Worm (Caenorhabditis elegans) whole organism, L2 larva: ENCODE results near the gene lury-1.

ENCODE experiments used
- C34F6.9 ChIP-seq: fragments of 150-350 bp; optimal IDR thresholded peaks from 2 replicates; lab custom pipeline; 2014; ENCODE audit warnings: missing biosample characterization, missing genetic modification characterization
- Y55F3AM.14 ChIP-seq: fragments of 200-800 bp; sonication (Bioruptor generic); optimal IDR thresholded peaks from 2 replicates; lab custom pipeline; 2018; ENCODE audit warnings: mild to moderate bottlenecking, missing genetic modification characterization, missing compliant biosample characterization
- ZK546.5 ChIP-seq: sonication (generic microtip); optimal IDR thresholded peaks from 2 replicates; lab custom pipeline; 2017; ENCODE audit warnings: missing biosample characterization, missing genetic modification characterization
- alr-1 ChIP-seq: fragments of 150-350 bp; optimal IDR thresholded peaks from 2 replicates; lab custom pipeline; 2014; ENCODE audit warnings: missing biosample characterization, missing genetic modification characterization
- aly-2 ChIP-seq: fragments of 150-350 bp; optimal IDR thresholded peaks from 2 replicates; lab custom pipeline; 2014; ENCODE audit warnings: missing biosample characterization, missing genetic modification characterization
- ama-1 ChIP-seq: fragments of 150-350 bp; optimal IDR thresholded peaks from 2 replicates; lab custom pipeline; 2018; ENCODE audit warnings: inconsistent platforms
- blmp-1 ChIP-seq: sonication (generic microtip); optimal IDR thresholded peaks from 2 replicates; lab custom pipeline; 2017; ENCODE audit warnings: missing genetic modification characterization, mild to moderate bottlenecking, missing compliant biosample characterization, antibody characterized with exemption, moderate library complexity; ENCODE audit not compliant: insufficient read depth
- ceh-16 ChIP-seq: fragments of 150-350 bp; optimal IDR thresholded peaks from 2 replicates; lab custom pipeline; 2014; ENCODE audit warnings: missing biosample characterization, missing genetic modification characterization
- dmd-4 ChIP-seq: sonication (generic microtip); optimal IDR thresholded peaks from 2 replicates; lab custom pipeline; 2017; ENCODE audit warnings: missing biosample characterization, missing genetic modification characterization
- elt-1 ChIP-seq: fragments of 150-350 bp; optimal IDR thresholded peaks from 2 replicates; lab custom pipeline; 2014; ENCODE audit warnings: missing biosample characterization, missing genetic modification characterization
- elt-3 ChIP-seq: sonication (generic microtip); optimal IDR thresholded peaks from 2 replicates; lab custom pipeline; 2017; ENCODE audit warnings: missing biosample characterization, missing genetic modification characterization
- lin-11 ChIP-seq: fragments of 150-350 bp; sonication (generic microtip); optimal IDR thresholded peaks from 2 replicates; lab custom pipeline; 2014; ENCODE audit warnings: missing biosample characterization, missing genetic modification characterization, inconsistent platforms, mixed read lengths
- lin-13 ChIP-seq: fragments of 150-350 bp; optimal IDR thresholded peaks from 2 replicates; lab custom pipeline; 2014; ENCODE audit warnings: missing biosample characterization, missing genetic modification reagents, missing genetic modification characterization
- lin-39 ChIP-seq: fragments of 150-350 bp; optimal IDR thresholded peaks from 2 replicates; lab custom pipeline; 2014; ENCODE audit warnings: missing biosample characterization, missing genetic modification reagents, missing genetic modification characterization
- lsy-2 ChIP-seq, 2 experiments: fragments of 150-350 bp in 1 of 2; sonication (generic microtip) in 1 of 2; optimal IDR thresholded peaks; 2 replicates each; lab custom pipeline; 2014 to 2017; ENCODE audit warnings: missing biosample characterization in 2 of 2, missing genetic modification characterization in 2 of 2
- mab-5 ChIP-seq: fragments of 150-350 bp; optimal IDR thresholded peaks from 2 replicates; lab custom pipeline; 2014; ENCODE audit warnings: missing biosample characterization, missing genetic modification characterization
- mbf-1 ChIP-seq: sonication (generic microtip); optimal IDR thresholded peaks from 2 replicates; lab custom pipeline; 2017; ENCODE audit warnings: missing biosample characterization, missing genetic modification characterization
- mdl-1 ChIP-seq, 2 experiments: fragments of 150-350 bp in 1 of 2; sonication (generic microtip) in 1 of 2; optimal IDR thresholded peaks; 2 replicates each; lab custom pipeline; 2017; ENCODE audit warnings: missing biosample characterization in 2 of 2, missing genetic modification characterization in 2 of 2
- nhr-10 ChIP-seq: sonication (generic microtip); optimal IDR thresholded peaks from 2 replicates; lab custom pipeline; 2017; ENCODE audit warnings: missing biosample characterization, missing genetic modification characterization
- nhr-12 ChIP-seq: fragments of 150-350 bp; optimal IDR thresholded peaks from 2 replicates; lab custom pipeline; 2014; ENCODE audit warnings: missing biosample characterization, missing genetic modification characterization
- nhr-129 ChIP-seq: fragments of 150-350 bp; optimal IDR thresholded peaks from 2 replicates; lab custom pipeline; 2014; ENCODE audit warnings: missing biosample characterization, missing genetic modification characterization
- nhr-21 ChIP-seq: fragments of 150-350 bp; optimal IDR thresholded peaks from 2 replicates; lab custom pipeline; 2014; ENCODE audit warnings: missing biosample characterization, missing genetic modification characterization
- nhr-23 ChIP-seq: fragments of 150-350 bp; optimal IDR thresholded peaks from 2 replicates; lab custom pipeline; 2014; ENCODE audit warnings: missing biosample characterization, missing genetic modification reagents, missing genetic modification characterization
- nhr-237 ChIP-seq: fragments of 150-350 bp; optimal IDR thresholded peaks from 2 replicates; lab custom pipeline; 2014; ENCODE audit warnings: missing biosample characterization, missing genetic modification characterization
- nhr-25 ChIP-seq: fragments of 150-350 bp; sonication (generic microtip); optimal IDR thresholded peaks from 3 replicates; lab custom pipeline; 2014; ENCODE audit warnings: missing biosample characterization, missing genetic modification characterization
- nhr-77 ChIP-seq: fragments of 150-350 bp; optimal IDR thresholded peaks from 2 replicates; lab custom pipeline; 2014; ENCODE audit warnings: missing biosample characterization, missing genetic modification characterization
- peb-1 ChIP-seq: fragments of 150-350 bp; optimal IDR thresholded peaks from 2 replicates; lab custom pipeline; 2014; ENCODE audit warnings: missing biosample characterization, missing genetic modification characterization
- skn-1 ChIP-seq: sonication (generic microtip); optimal IDR thresholded peaks from 2 replicates; lab custom pipeline; 2017; ENCODE audit warnings: missing biosample characterization, missing genetic modification characterization
- sma-3 ChIP-seq: sonication (generic microtip); optimal IDR thresholded peaks from 2 replicates; lab custom pipeline; 2016; ENCODE audit warnings: missing genetic modification reagents, missing genetic modification characterization, missing compliant biosample characterization
- sma-9 ChIP-seq, 2 experiments: fragments of 150-350 bp in 1 of 2; sonication (generic microtip) in 1 of 2; optimal IDR thresholded peaks; 2 replicates each; lab custom pipeline; 2014 to 2016; ENCODE audit warnings: missing genetic modification characterization in 2 of 2, mild to moderate bottlenecking in 1 of 2, missing biosample characterization in 1 of 2, missing compliant biosample characterization in 1 of 2, missing genetic modification reagents in 1 of 2, moderate library complexity in 1 of 2
- snpc-4 ChIP-seq: fragments of 150-350 bp; optimal IDR thresholded peaks from 2 replicates; lab custom pipeline; 2014; ENCODE audit warnings: missing biosample characterization, missing genetic modification characterization
- unc-39 ChIP-seq: fragments of 150-350 bp; optimal IDR thresholded peaks from 2 replicates; lab custom pipeline; 2014; ENCODE audit warnings: missing biosample characterization, missing genetic modification characterization
- unc-55 ChIP-seq: fragments of 150-350 bp; sonication (generic microtip); optimal IDR thresholded peaks from 3 replicates; lab custom pipeline; 2014; ENCODE audit warnings: missing biosample characterization, missing genetic modification reagents, missing genetic modification characterization
- zag-1 ChIP-seq: fragments of 150-350 bp; optimal IDR thresholded peaks from 2 replicates; lab custom pipeline; 2014; ENCODE audit warnings: missing biosample characterization, missing genetic modification characterization
- ztf-1 ChIP-seq: fragments of 200-800 bp; sonication (Bioruptor generic); conservative IDR thresholded peaks from 2 replicates; pipeline ENCODE4 v1.3.6; 2022; ENCODE audit warnings: missing genetic modification characterization, missing compliant biosample characterization
- ztf-11 ChIP-seq: sonication (generic microtip); optimal IDR thresholded peaks from 2 replicates; lab custom pipeline; 2017; ENCODE audit warnings: missing biosample characterization, missing genetic modification characterization
- ztf-4 ChIP-seq: fragments of 150-350 bp; optimal IDR thresholded peaks from 2 replicates; lab custom pipeline; 2014; ENCODE audit warnings: missing biosample characterization, missing genetic modification characterization

lury-1 gene

ce11 chrIII:12155759-12156158 lies 30.5 kb upstream of the lury-1 start:
- TF ChIP-seq mdl-1 (tag; optimal IDR thresholded peaks at IDR 0.05; lab: Kevin White, UChicago), result no peak
- TF ChIP-seq mab-5 (tag; lab: Kevin White, UChicago), result no peak
- TF ChIP-seq ama-1 (lab: Kevin White, UChicago), result no peak
- TF ChIP-seq sma-3 (GFP tag; lab: Kevin White, UChicago), result no peak
- TF ChIP-seq lsy-2 (tag; optimal IDR thresholded peaks at IDR 0.05; lab: Kevin White, UChicago), result no peak
- TF ChIP-seq nhr-10 (tag; lab: Kevin White, UChicago), result no peak
- TF ChIP-seq peb-1 (tag; lab: Kevin White, UChicago), result no peak
- TF ChIP-seq blmp-1, result no peak
- no peak for TF ChIP-seq nhr-237 (tag; lab: Kevin White, UChicago)
- TF ChIP-seq ztf-4 (tag; lab: Kevin White, UChicago), result no peak
- TF ChIP-seq Y55F3AM.14 (GFP tag; lab: Kevin White, UChicago), result no peak
- TF ChIP-seq snpc-4 (tag; lab: Kevin White, UChicago), result no peak
- no peak for TF ChIP-seq unc-39 (tag; lab: Kevin White, UChicago)
- TF ChIP-seq mbf-1 (tag; lab: Kevin White, UChicago), result no peak
- TF ChIP-seq ztf-1 (GFP tag; lab: Robert Waterston, UW), result no peak
- no peak for TF ChIP-seq lin-11 (tag; lab: Kevin White, UChicago)
- TF ChIP-seq ZK546.5, result no peak
- TF ChIP-seq nhr-129 (tag; lab: Kevin White, UChicago), result no peak
- no peak for TF ChIP-seq alr-1 (tag; lab: Kevin White, UChicago)

ce11 chrIII:12156582-12156981 lies 29.6 kb upstream of the lury-1 start:
- TF ChIP-seq unc-39 (tag; lab: Kevin White, UChicago) (no peak), elt-3 (tag; lab: Kevin White, UChicago) (no peak), alr-1 (tag; lab: Kevin White, UChicago) (no peak), ztf-4 (tag; lab: Kevin White, UChicago) (no peak), lin-11 (tag; lab: Kevin White, UChicago) (no peak), nhr-12 (no peak), nhr-21 (tag; lab: Kevin White, UChicago) (no peak), mdl-1 (tag; optimal IDR thresholded peaks at IDR 0.05; lab: Kevin White, UChicago) (no peak), Y55F3AM.14 (GFP tag; lab: Kevin White, UChicago) (no peak)

- TF ChIP-seq dmd-4, result no peak
- no peak for TF ChIP-seq ceh-16 (tag; lab: Kevin White, UChicago)
- no peak for TF ChIP-seq nhr-77 (tag; lab: Kevin White, UChicago)
- no peak for TF ChIP-seq nhr-23 (tag; lab: Kevin White, UChicago)
- TF ChIP-seq zag-1 (tag; lab: Kevin White, UChicago), result no peak
- no peak for TF ChIP-seq nhr-25 (tag; lab: Kevin White, UChicago)
- TF ChIP-seq Y55F3AM.14 (GFP tag; lab: Kevin White, UChicago), result no peak
- no peak for TF ChIP-seq snpc-4 (tag; lab: Kevin White, UChicago)
- no peak for TF ChIP-seq mdl-1 (tag; optimal IDR thresholded peaks at IDR 0.05; lab: Kevin White, UChicago)
- no peak for TF ChIP-seq blmp-1
- no peak for TF ChIP-seq unc-55
- TF ChIP-seq mab-5 (tag; lab: Kevin White, UChicago), result no peak
- no peak for TF ChIP-seq sma-9 (GFP tag; optimal IDR thresholded peaks at IDR 0.05; lab: Kevin White, UChicago)
- TF ChIP-seq sma-9 (tag; optimal IDR thresholded peaks at IDR 0.05; lab: Kevin White, UChicago), result no peak
- no peak for TF ChIP-seq aly-2
- TF ChIP-seq ztf-11 (tag; lab: Kevin White, UChicago), result no peak
- TF ChIP-seq ZK546.5, result no peak
- no peak for TF ChIP-seq nhr-21 (tag; lab: Kevin White, UChicago)
- no peak for TF ChIP-seq elt-3 (tag; lab: Kevin White, UChicago)
- TF ChIP-seq C34F6.9 (tag; lab: Kevin White, UChicago), result no peak
- TF ChIP-seq, all 48 proteins: peak for 0
Measured at ce11 chrIII:12157576-12157975, 28.6 kb upstream of the lury-1 start.

- TF ChIP-seq lin-39 (no peak), nhr-129 (tag; lab: Kevin White, UChicago) (no peak), lin-13 (GFP tag; lab: Kevin White, UChicago) (no peak), zag-1 (tag; lab: Kevin White, UChicago) (no peak), mab-5 (tag; lab: Kevin White, UChicago) (no peak), skn-1 (tag; lab: Kevin White, UChicago) (no peak), elt-1 (tag; lab: Kevin White, UChicago) (no peak)
Measured at ce11 chrIII:12159208-12159607, 27.0 kb upstream of the lury-1 start.
